Fruit fly (Drosophila melanogaster) whole organism, embryonic: Measurements from ENCODE around the gene Fcp3C.
A peak's percentile ranks its signal among the peaks of the same experiment; 100 is the strongest.

ENCODE experiments used
- Abd-B ChIP-seq: fragments of 200-800 bp; sonication (Bioruptor generic); optimal IDR thresholded peaks from 2 replicates; lab custom pipeline; 2018; ENCODE audit warnings: missing biosample characterization, mild to moderate bottlenecking, missing genetic modification characterization, moderate library complexity
- Aef1 ChIP-seq: fragments of 200-800 bp; sonication (Bioruptor generic); IDR thresholded peaks from 3 replicates; pipeline ENCODE4 v1.3.6; 2022; ENCODE audit warnings: missing biosample characterization, missing genetic modification characterization
- Atf6 ChIP-seq: fragments of 200-800 bp; sonication (Bioruptor generic); IDR thresholded peaks from 2 replicates; pipeline ENCODE4 v1.3.6; 2022; ENCODE audit warnings: missing biosample characterization, missing genetic modification characterization
- CG10654 ChIP-seq: fragments of 200-800 bp; sonication (Bioruptor generic); optimal IDR thresholded peaks from 2 replicates; lab custom pipeline; 2016; ENCODE audit warnings: missing biosample characterization, missing genetic modification characterization
- CG12299 ChIP-seq: fragments of 200-800 bp; sonication (Bioruptor generic); optimal IDR thresholded peaks from 2 replicates; lab custom pipeline; 2018; ENCODE audit warnings: missing biosample characterization, mild to moderate bottlenecking, missing genetic modification characterization
- CG13894 ChIP-seq: fragments of 200-800 bp; sonication (Bioruptor generic); optimal IDR thresholded peaks from 3 replicates; lab custom pipeline; 2018; ENCODE audit warnings: missing biosample characterization, mild to moderate bottlenecking, missing genetic modification characterization, moderate library complexity
- CG15479 ChIP-seq: fragments of 200-800 bp; sonication (Bioruptor generic); optimal IDR thresholded peaks from 3 replicates; lab custom pipeline; 2019; ENCODE audit warnings: missing biosample characterization, mild to moderate bottlenecking, missing genetic modification characterization, moderate library complexity
- CG1603 ChIP-seq: fragments of 200-800 bp; sonication (Bioruptor generic); optimal IDR thresholded peaks from 2 replicates; lab custom pipeline; 2019; ENCODE audit warnings: missing biosample characterization, mild to moderate bottlenecking, missing genetic modification characterization, moderate library complexity
- CG2712 ChIP-seq: fragments of 200-800 bp; optimal IDR thresholded peaks from 3 replicates; lab custom pipeline; 2019; ENCODE audit warnings: missing biosample characterization, mild to moderate bottlenecking, missing genetic modification characterization, moderate library complexity
- CG3281 ChIP-seq: fragments of 200-800 bp; sonication (Bioruptor generic); optimal IDR thresholded peaks from 3 replicates; lab custom pipeline; 2017; ENCODE audit warnings: missing biosample characterization, mild to moderate bottlenecking, missing genetic modification characterization
- CG34224 ChIP-seq: fragments of 200-800 bp; sonication (Bioruptor generic); IDR thresholded peaks from 3 replicates; pipeline ENCODE4 v1.3.6; 2022; ENCODE audit warnings: missing biosample characterization, missing genetic modification characterization; ENCODE audit not compliant: partially characterized antibody
- CG4820 ChIP-seq: fragments of 200-800 bp; sonication (Bioruptor generic); optimal IDR thresholded peaks from 3 replicates; lab custom pipeline; 2016; ENCODE audit warnings: missing biosample characterization, missing genetic modification characterization
- CG4854 ChIP-seq: fragments of 200-800 bp; sonication (Bioruptor generic); optimal IDR thresholded peaks from 2 replicates; lab custom pipeline; 2016; ENCODE audit warnings: missing biosample characterization, missing genetic modification characterization, inconsistent platforms
- CG6272 ChIP-seq: fragments of 200-800 bp; sonication (Bioruptor generic); IDR thresholded peaks from 2 replicates; pipeline ENCODE4 v1.3.6; 2022; ENCODE audit warnings: missing biosample characterization, missing genetic modification characterization
- CG6683 ChIP-seq: fragments of 200-800 bp; sonication (Bioruptor generic); optimal IDR thresholded peaks from 2 replicates; lab custom pipeline; 2017; ENCODE audit warnings: missing biosample characterization, mild to moderate bottlenecking, missing genetic modification characterization, missing genetic modification reagents
- CG6689 ChIP-seq: fragments of 200-800 bp; sonication (Bioruptor generic); IDR thresholded peaks from 2 replicates; pipeline ENCODE4 v1.3.6; 2022; ENCODE audit warnings: missing biosample characterization, missing genetic modification characterization
- CG7839 ChIP-seq: fragments of 200-800 bp; sonication (Bioruptor generic); optimal IDR thresholded peaks from 3 replicates; lab custom pipeline; 2018; ENCODE audit warnings: missing biosample characterization, mild to moderate bottlenecking, missing genetic modification characterization, moderate library complexity
- CG7928 ChIP-seq: fragments of 200-800 bp; sonication (Bioruptor generic); optimal IDR thresholded peaks from 2 replicates; lab custom pipeline; 2017; ENCODE audit warnings: missing biosample characterization, mild to moderate bottlenecking, missing genetic modification characterization
- CG8388 ChIP-seq: fragments of 200-800 bp; sonication (Bioruptor generic); optimal IDR thresholded peaks from 2 replicates; lab custom pipeline; 2019; ENCODE audit warnings: missing biosample characterization, mild to moderate bottlenecking, missing genetic modification characterization, moderate library complexity
- CG8944 ChIP-seq: fragments of 200-800 bp; sonication (Bioruptor generic); optimal IDR thresholded peaks from 3 replicates; lab custom pipeline; 2016; ENCODE audit warnings: missing biosample characterization, missing genetic modification characterization
- Deaf1 ChIP-seq: fragments of 200-800 bp; optimal IDR thresholded peaks from 3 replicates; lab custom pipeline; 2019; ENCODE audit warnings: missing biosample characterization, mild to moderate bottlenecking, missing genetic modification characterization, moderate library complexity
- Dip3 ChIP-seq: fragments of 200-800 bp; sonication (Bioruptor generic); optimal IDR thresholded peaks from 3 replicates; lab custom pipeline; 2016; ENCODE audit warnings: missing biosample characterization, missing genetic modification characterization
- Fer1 ChIP-seq: fragments of 200-800 bp; sonication (Bioruptor generic); optimal IDR thresholded peaks from 2 replicates; lab custom pipeline; 2017; ENCODE audit warnings: missing biosample characterization, mild to moderate bottlenecking, missing genetic modification characterization
- GATAe ChIP-seq: fragments of 200-800 bp; sonication (Bioruptor generic); conservative IDR thresholded peaks from 2 replicates; pipeline ENCODE4 v1.3.6; 2022; ENCODE audit warnings: missing biosample characterization, missing genetic modification characterization
- Gsc ChIP-seq: fragments of 200-800 bp; sonication (Bioruptor generic); IDR thresholded peaks from 2 replicates; pipeline ENCODE4 v1.3.6; 2022; ENCODE audit warnings: missing biosample characterization, missing genetic modification characterization
- MTF-1 ChIP-seq: fragments of 200-800 bp; sonication (Bioruptor generic); optimal IDR thresholded peaks from 2 replicates; lab custom pipeline; 2018; ENCODE audit warnings: missing biosample characterization, mild to moderate bottlenecking, missing genetic modification characterization, borderline replicate concordance
- Med ChIP-seq: fragments of 200-800 bp; sonication (Bioruptor generic); peaks from one replicate; lab custom pipeline; 2016; ENCODE audit warnings: missing biosample characterization, missing genetic modification characterization, mild to moderate bottlenecking, inconsistent platforms, moderate library complexity
- NC2β ChIP-seq: fragments of 200-800 bp; sonication (Bioruptor generic); optimal IDR thresholded peaks from 2 replicates; lab custom pipeline; 2016; ENCODE audit warnings: missing biosample characterization, missing genetic modification characterization
- Nf-YA ChIP-seq: fragments of 200-800 bp; sonication (Bioruptor generic); IDR thresholded peaks from 2 replicates; pipeline ENCODE4 v1.3.6; 2022; ENCODE audit warnings: missing biosample characterization, missing genetic modification characterization
- Ravus ChIP-seq: fragments of 200-800 bp; sonication (Bioruptor generic); IDR thresholded peaks from 2 replicates; pipeline ENCODE4 v1.3.6; 2022; ENCODE audit warnings: missing biosample characterization, missing genetic modification characterization
- ab ChIP-seq: fragments of 200-800 bp; sonication (Bioruptor generic); optimal IDR thresholded peaks from 2 replicates; lab custom pipeline; 2016; ENCODE audit warnings: missing biosample characterization, missing genetic modification characterization
- aop ChIP-seq: fragments of 200-800 bp; sonication (Bioruptor generic); IDR thresholded peaks from 2 replicates; pipeline ENCODE4 v1.3.6; 2022; ENCODE audit warnings: missing biosample characterization, missing genetic modification characterization
- ara ChIP-seq: fragments of 200-800 bp; sonication (Bioruptor generic); IDR thresholded peaks from 2 replicates; pipeline ENCODE4 v1.3.6; 2022; ENCODE audit warnings: missing biosample characterization, missing genetic modification characterization
- ato ChIP-seq: fragments of 200-800 bp; sonication (Bioruptor generic); IDR thresholded peaks from 2 replicates; pipeline ENCODE4 v1.3.6; 2022; ENCODE audit warnings: missing biosample characterization, missing genetic modification characterization; ENCODE audit not compliant: partially characterized antibody
- bcd ChIP-seq: fragments of 200-800 bp; sonication (Bioruptor generic); optimal IDR thresholded peaks from 2 replicates; lab custom pipeline; 2017; ENCODE audit warnings: missing biosample characterization, mild to moderate bottlenecking, missing genetic modification characterization
- bigmax ChIP-seq: fragments of 200-800 bp; sonication (Bioruptor generic); optimal IDR thresholded peaks from 2 replicates; lab custom pipeline; 2018; ENCODE audit warnings: missing biosample characterization, mild to moderate bottlenecking, missing genetic modification characterization
- btn ChIP-seq: fragments of 200-800 bp; sonication (Bioruptor generic); optimal IDR thresholded peaks from 2 replicates; lab custom pipeline; 2016; ENCODE audit warnings: missing biosample characterization, missing genetic modification characterization
- cg ChIP-seq: fragments of 200-800 bp; sonication (Bioruptor generic); optimal IDR thresholded peaks from 3 replicates; lab custom pipeline; 2019; ENCODE audit warnings: missing biosample characterization, mild to moderate bottlenecking, missing genetic modification characterization, moderate library complexity
- croc ChIP-seq: fragments of 200-800 bp; sonication (Bioruptor generic); conservative IDR thresholded peaks from 3 replicates; pipeline ENCODE4 v1.3.6; 2022; ENCODE audit warnings: missing biosample characterization, missing genetic modification characterization
- en ChIP-seq: fragments of 200-800 bp; sonication (Bioruptor generic); optimal IDR thresholded peaks from 2 replicates; lab custom pipeline; 2016; ENCODE audit warnings: missing biosample characterization, missing genetic modification characterization
- fd3F ChIP-seq: fragments of 200-800 bp; sonication (Bioruptor generic); optimal IDR thresholded peaks from 2 replicates; lab custom pipeline; 2018; ENCODE audit warnings: missing biosample characterization, mild to moderate bottlenecking, missing genetic modification characterization, moderate library complexity
- ham ChIP-seq: fragments of 200-800 bp; sonication (Bioruptor generic); IDR thresholded peaks from 2 replicates; pipeline ENCODE4 v1.3.6; 2022; ENCODE audit warnings: missing biosample characterization, missing genetic modification characterization
- lov ChIP-seq, 2 experiments: fragments of 200-800 bp in 1 of 2; fragments of >200 bp in 1 of 2; sonication (Bioruptor generic) in 1 of 2; IDR thresholded peaks in 1 of 2; optimal IDR thresholded peaks in 1 of 2; 2 replicates in 1 of 2; 3 replicates in 1 of 2; pipeline versions ENCODE4 v1.3.6 to Lab custom; 2017 to 2022; ENCODE audit warnings: missing biosample characterization in 1 of 2, missing genetic modification characterization in 1 of 2
- onecut ChIP-seq: fragments of 200-800 bp; sonication (Bioruptor generic); IDR thresholded peaks from 2 replicates; pipeline ENCODE4 v1.3.6; 2022; ENCODE audit warnings: missing biosample characterization, missing genetic modification characterization
- peb ChIP-seq: fragments of 200-800 bp; sonication (Bioruptor generic); IDR thresholded peaks from 2 replicates; pipeline ENCODE4 v1.3.6; 2022; ENCODE audit warnings: missing biosample characterization, missing genetic modification characterization
- pita ChIP-seq: fragments of 200-800 bp; sonication (Bioruptor generic); optimal IDR thresholded peaks from 2 replicates; lab custom pipeline; 2017; ENCODE audit warnings: missing biosample characterization, mild to moderate bottlenecking, missing genetic modification characterization
- prd ChIP-seq, 3 experiments: fragments of >200 bp in 2 of 3; fragments of 200-800 bp in 1 of 3; sonication (Bioruptor generic) in 1 of 3; optimal IDR thresholded peaks in 2 of 3; IDR thresholded peaks in 1 of 3; 2 replicates in 2 of 3; 3 replicates in 1 of 3; pipeline versions ENCODE4 v1.3.6 to Lab custom; 2017 to 2022; ENCODE audit warnings: missing biosample characterization in 1 of 3, missing genetic modification characterization in 1 of 3
- vfl ChIP-seq: fragments of 200-800 bp; sonication (Bioruptor generic); optimal IDR thresholded peaks from 2 replicates; lab custom pipeline; 2016; ENCODE audit warnings: missing biosample characterization, missing genetic modification characterization
- wor ChIP-seq: fragments of 200-800 bp; sonication (Bioruptor generic); IDR thresholded peaks from 2 replicates; pipeline ENCODE4 v1.3.6; 2022; ENCODE audit warnings: missing biosample characterization, missing genetic modification characterization
- zfh1 ChIP-seq: fragments of 200-800 bp; sonication (Bioruptor generic); IDR thresholded peaks from 3 replicates; pipeline ENCODE4 v1.3.6; 2022; ENCODE audit warnings: missing biosample characterization, missing genetic modification characterization

Gene Fcp3C

DNA sequence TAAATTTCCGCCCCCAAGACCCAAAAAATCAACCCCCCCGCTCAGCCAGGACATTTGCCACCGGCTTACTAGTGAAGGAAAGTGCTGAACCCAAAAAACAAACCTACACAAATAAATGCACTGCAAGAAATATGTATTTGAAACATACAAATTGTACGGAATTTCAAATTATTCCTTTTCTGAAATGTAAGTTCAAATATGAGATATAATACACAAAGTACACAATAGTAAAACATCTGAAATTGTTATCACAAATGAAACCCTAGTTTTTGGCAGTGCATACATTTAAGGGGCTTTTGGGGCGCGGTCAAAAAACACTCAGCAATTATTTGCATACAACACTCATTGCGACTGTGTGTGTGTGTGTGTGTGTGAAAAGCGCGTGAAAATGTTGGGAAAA is 19.5 kb upstream of the Fcp3C start (continued):
- TF ChIP-seq CG15479 (GFP tag; lab: Kevin White, UChicago) (no peak), CG3281 (GFP tag; lab: Kevin White, UChicago) (peak; percentile 30), croc (GFP tag; lab: Robert Waterston, UW) (no peak), pita (GFP tag; lab: Kevin White, UChicago) (no peak), lov (optimal IDR thresholded peaks at IDR 0.05; lab: Kevin White, UChicago) (no peak), lov (GFP tag; IDR thresholded peaks at IDR 0.05; lab: Robert Waterston, UW) (no peak), CG1603 (tag; lab: Kevin White, UChicago) (peak; percentile 45), bcd (GFP tag; lab: Kevin White, UChicago) (no peak), MTF-1 (GFP tag; lab: Kevin White, UChicago) (no peak), Dip3 (GFP tag; lab: Kevin White, UChicago) (no peak), prd (optimal IDR thresholded peaks at IDR 0.05; lab: Kevin White, UChicago) (no peak), prd (GFP tag; IDR thresholded peaks at IDR 0.05; lab: Robert Waterston, UW) (peak; percentile 43; the same call in 1 of the 3 replicates), wor (GFP tag; lab: Robert Waterston, UW) (0 out of 2 replicates have a peak, but pooled peaks have one; percentile 16), fd3F (GFP tag; lab: Kevin White, UChicago) (no peak), Fer1 (GFP tag; lab: Kevin White, UChicago) (peak; percentile 50), ab (GFP tag; lab: Kevin White, UChicago) (no peak), en (no peak), CG4854 (no peak), ham (GFP tag; lab: Robert Waterston, UW) (no peak), CG6689 (peak; percentile 30; the same call in 1 of the 2 replicates), CG6683 (no peak), CG8944 (GFP tag; lab: Kevin White, UChicago) (no peak), CG10654 (GFP tag; lab: Kevin White, UChicago) (no peak), Med (GFP tag; lab: Kevin White, UChicago) (peak; percentile 87), cg (GFP tag; lab: Kevin White, UChicago) (no peak), CG7839 (tag; lab: Kevin White, UChicago) (peak; percentile 51), Aef1 (GFP tag; lab: Robert Waterston, UW) (no peak), Ravus (GFP tag; lab: Robert Waterston, UW) (no peak), bigmax (GFP tag; lab: Kevin White, UChicago) (no peak), ara (GFP tag; lab: Robert Waterston, UW) (no peak), CG13894 (tag; lab: Kevin White, UChicago) (peak; percentile 2), ato (GFP tag; lab: Robert Waterston, UW) (no peak), Deaf1 (no peak), CG12299 (peak; percentile 5), CG4820 (no peak), peb (GFP tag; lab: Robert Waterston, UW) (no peak), CG7928 (GFP tag; lab: Kevin White, UChicago) (no peak), CG8388 (GFP tag; lab: Kevin White, UChicago) (no peak), Gsc (no peak), zfh1 (GFP tag; lab: Robert Waterston, UW) (no peak), onecut (GFP tag; lab: Robert Waterston, UW) (no peak), Atf6 (GFP tag; lab: Robert Waterston, UW) (peak; percentile 40; the same call in 1 of the 2 replicates), Abd-B (GFP tag; lab: Kevin White, UChicago) (peak; percentile 25), CG2712 (tag; lab: Kevin White, UChicago) (peak; percentile 36), vfl (no peak), btn (GFP tag; lab: Kevin White, UChicago) (no peak), GATAe (GFP tag; lab: Robert Waterston, UW) (no peak), CG34224 (GFP tag; lab: Robert Waterston, UW) (no peak), Nf-YA (no peak), NC2β (no peak), aop (GFP tag; lab: Robert Waterston, UW) (no peak), CG6272 (GFP tag; lab: Robert Waterston, UW) (peak; percentile 18; the same call in 1 of the 2 replicates)
